Worm (Caenorhabditis elegans) whole organism, young adult: ENCODE measurements around the gene mca-1.

ENCODE experiments used
- F33H1.4 ChIP-seq: fragments of 200-800 bp; sonication (Bioruptor generic); IDR thresholded peaks from 2 replicates; pipeline ENCODE4 v1.3.6; 2022; ENCODE audit warnings: missing genetic modification reagents, missing genetic modification characterization, missing compliant biosample characterization
- Y67H2A.10 ChIP-seq: fragments of 200-800 bp; sonication (Bioruptor generic); conservative IDR thresholded peaks from 2 replicates; pipeline ENCODE4 v1.3.6; 2022; ENCODE audit warnings: missing genetic modification reagents, missing genetic modification characterization, missing compliant biosample characterization
- Y95B8A.8 ChIP-seq: fragments of 200-800 bp; sonication (Bioruptor generic); IDR thresholded peaks from 2 replicates; pipeline ENCODE4 v1.3.6; 2022; ENCODE audit warnings: missing genetic modification reagents, missing genetic modification characterization, missing compliant biosample characterization
- ama-1 ChIP-seq, 3 experiments: fragments of 150-350 bp in 1 of 3; sonication (generic microtip) in 2 of 3; optimal IDR thresholded peaks; 2 replicates each; lab custom pipeline; 2014 to 2018; ENCODE audit warnings: missing biosample characterization in 2 of 3, missing genetic modification characterization in 2 of 3, missing genetic modification reagents in 2 of 3
- hmg-20 ChIP-seq: fragments of 200-800 bp; sonication (Bioruptor generic); IDR thresholded peaks from 2 replicates; pipeline ENCODE4 v1.3.6; 2022; ENCODE audit warnings: missing genetic modification reagents, missing genetic modification characterization, missing compliant biosample characterization
- sea-2 ChIP-seq: fragments of 200-800 bp; sonication (Bioruptor generic); IDR thresholded peaks from 2 replicates; pipeline ENCODE4 v1.3.6; 2022; ENCODE audit warnings: missing genetic modification characterization, missing compliant biosample characterization
- unc-62 ChIP-seq: fragments of 150-350 bp; optimal IDR thresholded peaks from 2 replicates; lab custom pipeline; 2014; ENCODE audit warnings: missing biosample characterization, missing genetic modification reagents, missing genetic modification characterization
- zfh-2 ChIP-seq: fragments of 200-800 bp; sonication (Bioruptor generic); conservative IDR thresholded peaks from 2 replicates; pipeline ENCODE4 v1.3.6; 2022; ENCODE audit warnings: missing genetic modification reagents, missing genetic modification characterization, missing compliant biosample characterization

ce11 chrIV:9625829-9626228 is 8.9 kb downstream of the mca-1 start:
- no peak for TF ChIP-seq sea-2 (GFP tag; lab: Robert Waterston, UW)
- no peak for TF ChIP-seq unc-62
- no peak for TF ChIP-seq F33H1.4 (GFP tag; lab: Robert Waterston, UW)
- no peak for TF ChIP-seq ama-1 (optimal IDR thresholded peaks at IDR 0.05; lab: Kevin White, UChicago)
- TF ChIP-seq ama-1 (GFP tag; optimal IDR thresholded peaks at IDR 0.05; lab: Kevin White, UChicago) = no peak
- no peak for TF ChIP-seq hmg-20 (GFP tag; lab: Robert Waterston, UW)
- TF ChIP-seq Y95B8A.8 (GFP tag; lab: Robert Waterston, UW) = no peak
- TF ChIP-seq zfh-2 (GFP tag; lab: Robert Waterston, UW) = no peak
- no peak for TF ChIP-seq Y67H2A.10 (GFP tag; lab: Robert Waterston, UW)
